Fruit fly (Drosophila melanogaster): ENCODE data around the gene Men-b.
A peak's percentile ranks its signal among the peaks of the same experiment; 100 is the strongest.

The Men-b gene

dm6 chr3R:27131408-27131807, 20.1 kb upstream of the Men-b start (continued):
- TF ChIP-seq CG15601 (tag; optimal IDR thresholded peaks at IDR 0.05) (peak; percentile 64), amos (GFP tag; IDR thresholded peaks at IDR 0.05; ENCODE audit: partially characterized antibody) (no peak), zen (tag; optimal IDR thresholded peaks at IDR 0.05) (no peak), kay (GFP tag; optimal IDR thresholded peaks at IDR 0.05) (no peak), jigr1 (GFP tag; IDR thresholded peaks at IDR 0.05) (no peak), hth (optimal IDR thresholded peaks at IDR 0.05) (no peak), CG8478 (optimal IDR thresholded peaks at IDR 0.05) (no peak), CG7357 (GFP tag; IDR thresholded peaks at IDR 0.05) (no peak), pzg (GFP tag; optimal IDR thresholded peaks at IDR 0.05) (peak; percentile 9)

DNA sequence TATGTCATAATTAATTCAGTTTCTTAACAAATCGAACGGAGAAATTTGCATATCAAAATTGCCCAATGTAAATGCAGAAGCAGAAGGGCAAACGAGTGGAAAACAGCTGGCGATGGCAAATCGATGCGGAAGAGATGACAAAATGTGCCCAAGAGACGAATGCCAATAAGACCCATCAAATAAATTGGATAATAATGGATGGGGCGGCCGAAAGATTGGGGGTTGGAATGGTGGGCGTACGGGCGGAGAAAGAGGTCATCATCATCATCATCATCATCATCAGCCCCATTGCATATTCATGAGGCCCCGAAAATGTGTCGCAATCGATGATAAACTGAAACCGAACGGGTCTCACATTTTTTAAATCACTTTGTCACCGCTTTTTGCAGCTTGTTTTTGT, 17.5 kb upstream of the Men-b start:
- TF ChIP-seq fd102C (GFP tag; optimal IDR thresholded peaks at IDR 0.05): no peak
- TF ChIP-seq cas (GFP tag; IDR thresholded peaks at IDR 0.05): no peak
- TF ChIP-seq nom (GFP tag; optimal IDR thresholded peaks at IDR 0.05): no peak
- no peak for TF ChIP-seq CG3995 (GFP tag; optimal IDR thresholded peaks at IDR 0.05)
- peak; percentile 64 for TF ChIP-seq sd (tag; optimal IDR thresholded peaks at IDR 0.05)
- peak; percentile 93 for TF ChIP-seq vvl (GFP tag; IDR thresholded peaks at IDR 0.05)
- TF ChIP-seq chinmo (GFP tag; IDR thresholded peaks at IDR 0.05; ENCODE audit: partially characterized antibody): 0 out of 4 replicates have a peak, but pooled peaks have one; percentile 74
- peak; percentile 88 for TF ChIP-seq abd-A (tag; optimal IDR thresholded peaks at IDR 0.05)
- no peak for TF ChIP-seq chif (GFP tag; optimal IDR thresholded peaks at IDR 0.05)
- no peak for TF ChIP-seq CG15269 (tag; optimal IDR thresholded peaks at IDR 0.05)
- TF ChIP-seq sob (GFP tag; IDR thresholded peaks at IDR 0.05): no peak
- peak; percentile 90 for TF ChIP-seq sr (GFP tag; IDR thresholded peaks at IDR 0.05)
- no peak for TF ChIP-seq Dref (GFP tag; IDR thresholded peaks at IDR 0.05)
- no peak for TF ChIP-seq ac (GFP tag; optimal IDR thresholded peaks at IDR 0.05)
- no peak for TF ChIP-seq CG34376 (GFP tag; optimal IDR thresholded peaks at IDR 0.05)
- no peak for TF ChIP-seq HLH4C (GFP tag; IDR thresholded peaks at IDR 0.05; ENCODE audit: partially characterized antibody)
- TF ChIP-seq CG34422 (GFP tag; IDR thresholded peaks at IDR 0.05): no peak
- peak; percentile 21 for TF ChIP-seq onecut (GFP tag; IDR thresholded peaks at IDR 0.05)
- no peak for TF ChIP-seq ab (GFP tag; optimal IDR thresholded peaks at IDR 0.05)
- TF ChIP-seq Pdp1 (GFP tag; optimal IDR thresholded peaks at IDR 0.05): peak in 1 of 2 experiments; percentile 20
- TF ChIP-seq psq (GFP tag; optimal IDR thresholded peaks at IDR 0.05): no peak
- TF ChIP-seq gfzf (GFP tag; optimal IDR thresholded peaks at IDR 0.05): no peak
- TF ChIP-seq Med (GFP tag): peak; percentile 19
- TF ChIP-seq Bteb2 (GFP tag; optimal IDR thresholded peaks at IDR 0.05): no peak
- TF ChIP-seq CG18011 (GFP tag; optimal IDR thresholded peaks at IDR 0.05): no peak
- TF ChIP-seq CG2199 (GFP tag; IDR thresholded peaks at IDR 0.05): no peak
- TF ChIP-seq Sin3A (optimal IDR thresholded peaks at IDR 0.05): no peak
- TF ChIP-seq CG12236 (GFP tag; optimal IDR thresholded peaks at IDR 0.05): no peak
- TF ChIP-seq btn (GFP tag; optimal IDR thresholded peaks at IDR 0.05): no peak
- no peak for TF ChIP-seq GATAe (GFP tag; conservative IDR thresholded peaks at IDR 0.05)
- no peak for TF ChIP-seq Kr (GFP tag; optimal IDR thresholded peaks at IDR 0.05)
- TF ChIP-seq Ptx1 (GFP tag; IDR thresholded peaks at IDR 0.05): no peak
- no peak for TF ChIP-seq eyg (GFP tag; optimal IDR thresholded peaks at IDR 0.05)
- no peak for TF ChIP-seq p53 (GFP tag; optimal IDR thresholded peaks at IDR 0.05)
- no peak for TF ChIP-seq Scr (GFP tag; IDR thresholded peaks at IDR 0.05; ENCODE audit: partially characterized antibody)
- TF ChIP-seq CG12769 (tag; optimal IDR thresholded peaks at IDR 0.05): peak; percentile 48
- peak in 1 of 2 experiments; percentile 76 for TF ChIP-seq Eip74EF (GFP tag; optimal IDR thresholded peaks at IDR 0.05)

Measured in whole organism, embryonic.